Worm (Caenorhabditis elegans) whole organism, L3 larva: ENCODE measurements around the gene sipa-1.

Source experiments
- aly-2 ChIP-seq: fragments of 150-350 bp; optimal IDR thresholded peaks from 2 replicates; lab custom pipeline; 2014; ENCODE audit warnings: missing biosample characterization, missing genetic modification characterization
- ceh-28 ChIP-seq: fragments of 150-350 bp; optimal IDR thresholded peaks from 2 replicates; lab custom pipeline; 2014; ENCODE audit warnings: missing biosample characterization, missing genetic modification reagents, missing genetic modification characterization
- ceh-82 ChIP-seq: fragments of 150-350 bp; optimal IDR thresholded peaks from 2 replicates; lab custom pipeline; 2014; ENCODE audit warnings: missing biosample characterization, missing genetic modification characterization
- egl-27 ChIP-seq: sonication (generic microtip); optimal IDR thresholded peaks from 4 replicates; lab custom pipeline; 2017; ENCODE audit warnings: missing biosample characterization, missing genetic modification reagents, missing genetic modification characterization
- egl-5 ChIP-seq: fragments of 150-350 bp; optimal IDR thresholded peaks from 2 replicates; lab custom pipeline; 2017; ENCODE audit warnings: missing biosample characterization, missing genetic modification reagents, missing genetic modification characterization, inconsistent platforms
- elt-1 ChIP-seq: fragments of 150-350 bp; optimal IDR thresholded peaks from 2 replicates; lab custom pipeline; 2014; ENCODE audit warnings: missing biosample characterization, missing genetic modification characterization
- elt-3 ChIP-seq, 3 experiments: fragments of 150-350 bp in 1 of 3; sonication (generic microtip) in 2 of 3; optimal IDR thresholded peaks; 2 replicates in 2 of 3; 4 replicates in 1 of 3; lab custom pipeline; 2014 to 2017; ENCODE audit warnings: missing biosample characterization in 3 of 3, missing genetic modification characterization in 3 of 3
- eor-1 ChIP-seq, 2 experiments: fragments of 150-350 bp; optimal IDR thresholded peaks; 2 replicates each; lab custom pipeline; 2014 to 2018; ENCODE audit warnings: missing biosample characterization in 2 of 2, missing genetic modification characterization in 2 of 2
- fkh-2 ChIP-seq: fragments of 150-350 bp; optimal IDR thresholded peaks from 2 replicates; lab custom pipeline; 2014; ENCODE audit warnings: missing biosample characterization, missing genetic modification reagents, missing genetic modification characterization
- jun-1 ChIP-seq: fragments of 150-350 bp; optimal IDR thresholded peaks from 2 replicates; lab custom pipeline; 2014; ENCODE audit warnings: missing biosample characterization, missing genetic modification reagents, missing genetic modification characterization
- mml-1 ChIP-seq: fragments of 150-350 bp; sonication (generic microtip); optimal IDR thresholded peaks from 3 replicates; lab custom pipeline; 2014; ENCODE audit warnings: missing biosample characterization, missing genetic modification characterization
- nfya-1 ChIP-seq: sonication (generic microtip); optimal IDR thresholded peaks from 2 replicates; lab custom pipeline; 2017; ENCODE audit warnings: missing genetic modification characterization, mild to moderate bottlenecking, missing compliant biosample characterization, antibody characterized with exemption, moderate library complexity; ENCODE audit not compliant: insufficient read depth
- nhr-11 ChIP-seq: fragments of 150-350 bp; optimal IDR thresholded peaks from 2 replicates; lab custom pipeline; 2014; ENCODE audit warnings: missing biosample characterization, missing genetic modification characterization
- nhr-237 ChIP-seq: fragments of 150-350 bp; optimal IDR thresholded peaks from 2 replicates; lab custom pipeline; 2014; ENCODE audit warnings: missing biosample characterization, missing genetic modification characterization
- nhr-76 ChIP-seq: fragments of 150-350 bp; sonication (generic microtip); optimal IDR thresholded peaks from 5 replicates; lab custom pipeline; 2014; ENCODE audit warnings: missing biosample characterization, missing genetic modification characterization
- pqm-1 ChIP-seq: fragments of 150-350 bp; optimal IDR thresholded peaks from 2 replicates; lab custom pipeline; 2017; ENCODE audit warnings: missing biosample characterization, missing genetic modification characterization, inconsistent platforms
- sea-2 ChIP-seq: fragments of 150-350 bp; sonication (generic microtip); optimal IDR thresholded peaks from 4 replicates; lab custom pipeline; 2014; ENCODE audit warnings: missing biosample characterization, missing genetic modification reagents, missing genetic modification characterization
- unc-62 ChIP-seq: fragments of 150-350 bp; sonication (generic microtip); optimal IDR thresholded peaks from 4 replicates; lab custom pipeline; 2014; ENCODE audit warnings: missing biosample characterization, missing genetic modification reagents, missing genetic modification characterization
- zag-1 ChIP-seq: fragments of 150-350 bp; optimal IDR thresholded peaks from 2 replicates; lab custom pipeline; 2014; ENCODE audit warnings: missing biosample characterization, missing genetic modification characterization
- ztf-11 ChIP-seq: fragments of 150-350 bp; optimal IDR thresholded peaks from 2 replicates; lab custom pipeline; 2014; ENCODE audit warnings: missing biosample characterization, missing genetic modification characterization

sipa-1 gene

ce11 chrV:11583212-11583611 is 53.9 kb downstream of the sipa-1 start, which contains the start of gene srx-88:
Gene srx-88 (plus strand): TSS chrV:11583512.
- TF ChIP-seq egl-27 (tag; lab: Kevin White, UChicago) (no peak), nhr-237 (tag; lab: Kevin White, UChicago) (no peak), ceh-28 (no peak), unc-62 (no peak), mml-1 (tag; lab: Kevin White, UChicago) (no peak), jun-1 (tag; lab: Kevin White, UChicago) (no peak), nfya-1 (tag; lab: Kevin White, UChicago) (no peak), zag-1 (tag; lab: Kevin White, UChicago) (no peak), eor-1 (tag; optimal IDR thresholded peaks at IDR 0.05; lab: Kevin White, UChicago) (no peak), ceh-82 (no peak), pqm-1 (tag; lab: Kevin White, UChicago) (no peak), nhr-76 (tag; lab: Kevin White, UChicago) (no peak), fkh-2 (no peak), ztf-11 (tag; lab: Kevin White, UChicago) (no peak), aly-2 (tag; lab: Kevin White, UChicago) (no peak), egl-5 (tag; lab: Kevin White, UChicago) (no peak), sea-2 (GFP tag; lab: Kevin White, UChicago) (no peak), nhr-11 (tag; lab: Kevin White, UChicago) (no peak), elt-1 (no peak), elt-3 (tag; optimal IDR thresholded peaks at IDR 0.05; lab: Kevin White, UChicago) (no peak)
